Fruit fly (Drosophila melanogaster) whole organism, pupa: ENCODE results near the gene SAK.

Experiments
- CG10348 ChIP-seq: fragments of 200-800 bp; sonication (Bioruptor generic); IDR thresholded peaks from 2 replicates; pipeline ENCODE4 v1.3.6; 2022; ENCODE audit warnings: missing biosample characterization, missing genetic modification characterization
- CG12605 ChIP-seq: fragments of 200-800 bp; sonication (Bioruptor generic); IDR thresholded peaks from 2 replicates; pipeline ENCODE4 v1.3.6; 2022; ENCODE audit warnings: missing biosample characterization, missing genetic modification characterization
- CG13204 ChIP-seq: fragments of 200-800 bp; sonication (Bioruptor generic); optimal IDR thresholded peaks from 2 replicates; lab custom pipeline; 2018; ENCODE audit warnings: missing biosample characterization, mild to moderate bottlenecking, missing genetic modification characterization, moderate library complexity
- CG14655 ChIP-seq: fragments of 200-800 bp; sonication (Bioruptor generic); optimal IDR thresholded peaks from 3 replicates; lab custom pipeline; 2017; ENCODE audit warnings: mild to moderate bottlenecking, missing biosample characterization, missing genetic modification reagents, missing genetic modification characterization
- CG15710 ChIP-seq: fragments of 200-800 bp; sonication (Bioruptor generic); optimal IDR thresholded peaks from 2 replicates; lab custom pipeline; 2018; ENCODE audit warnings: missing biosample characterization, mild to moderate bottlenecking, missing genetic modification characterization, moderate library complexity
- CG17806 ChIP-seq: fragments of 200-800 bp; sonication (Bioruptor generic); optimal IDR thresholded peaks from 2 replicates; lab custom pipeline; 2018; ENCODE audit warnings: missing biosample characterization, mild to moderate bottlenecking, missing genetic modification characterization, moderate library complexity
- CG32121 ChIP-seq: fragments of 200-800 bp; sonication (Bioruptor generic); IDR thresholded peaks from 2 replicates; pipeline ENCODE4 v1.3.6; 2022; ENCODE audit warnings: missing biosample characterization, missing genetic modification characterization
- CG34367 ChIP-seq: fragments of 200-800 bp; sonication (Bioruptor generic); optimal IDR thresholded peaks from 2 replicates; lab custom pipeline; 2018; ENCODE audit warnings: missing biosample characterization, mild to moderate bottlenecking, missing genetic modification characterization
- CG4496 ChIP-seq: fragments of 200-800 bp; sonication (Bioruptor generic); IDR thresholded peaks from 3 replicates; pipeline ENCODE4 v1.3.6; 2022; ENCODE audit warnings: missing biosample characterization, missing genetic modification characterization
- CG8159 ChIP-seq: fragments of 200-800 bp; sonication (Bioruptor generic); optimal IDR thresholded peaks from 3 replicates; lab custom pipeline; 2018; ENCODE audit warnings: missing biosample characterization, mild to moderate bottlenecking, missing genetic modification characterization, moderate library complexity
- CG8301 ChIP-seq: fragments of 200-800 bp; sonication (Bioruptor generic); optimal IDR thresholded peaks from 2 replicates; lab custom pipeline; 2018; ENCODE audit warnings: missing biosample characterization, mild to moderate bottlenecking, missing genetic modification characterization
- CG9948 ChIP-seq: fragments of 200-800 bp; sonication (Bioruptor generic); optimal IDR thresholded peaks from 2 replicates; lab custom pipeline; 2018; ENCODE audit warnings: missing biosample characterization, mild to moderate bottlenecking, missing genetic modification characterization, moderate library complexity
- D1 ChIP-seq: fragments of 200-800 bp; sonication (Bioruptor generic); optimal IDR thresholded peaks from 2 replicates; lab custom pipeline; 2018; ENCODE audit warnings: missing biosample characterization, mild to moderate bottlenecking, missing genetic modification characterization, moderate library complexity
- EcR ChIP-seq: fragments of 200-800 bp; sonication (Bioruptor generic); optimal IDR thresholded peaks from 3 replicates; lab custom pipeline; 2019; ENCODE audit warnings: missing biosample characterization, missing genetic modification characterization, mild to moderate bottlenecking, moderate library complexity, missing genetic modification reagents
- Ets98B ChIP-seq: fragments of 200-800 bp; sonication (Bioruptor generic); IDR thresholded peaks from 2 replicates; pipeline ENCODE4 v1.3.6; 2022; ENCODE audit warnings: missing biosample characterization, missing genetic modification characterization
- Pif1A ChIP-seq: fragments of 200-800 bp; sonication (Bioruptor generic); optimal IDR thresholded peaks from 3 replicates; lab custom pipeline; 2016; ENCODE audit warnings: missing biosample characterization, missing genetic modification characterization
- Pif1B ChIP-seq: fragments of 200-800 bp; sonication (Bioruptor generic); optimal IDR thresholded peaks from 3 replicates; lab custom pipeline; 2016; ENCODE audit warnings: missing biosample characterization, missing genetic modification characterization
- Snoo ChIP-seq: fragments of 200-800 bp; sonication (Bioruptor generic); optimal IDR thresholded peaks from 3 replicates; lab custom pipeline; 2017; ENCODE audit warnings: missing biosample characterization, mild to moderate bottlenecking, missing genetic modification characterization, inconsistent platforms
- fd96Ca ChIP-seq: fragments of 200-800 bp; sonication (Bioruptor generic); IDR thresholded peaks from 3 replicates; pipeline ENCODE4 v1.3.6; 2022; ENCODE audit warnings: missing biosample characterization, missing genetic modification characterization
- gl ChIP-seq: fragments of 200-800 bp; sonication (Bioruptor generic); optimal IDR thresholded peaks from 2 replicates; lab custom pipeline; 2018; ENCODE audit warnings: missing biosample characterization, mild to moderate bottlenecking, missing genetic modification characterization
- rn ChIP-seq: fragments of 200-800 bp; sonication (Bioruptor generic); IDR thresholded peaks from 2 replicates; pipeline ENCODE4 v1.3.6; 2022; ENCODE audit warnings: missing biosample characterization, missing genetic modification characterization

Gene SAK

dm6 chr3L:21533270-21533948, 17.7 kb upstream of the SAK start, which contains the start of gene Mkrn1:
Gene Mkrn1, minus strand, starts transcription at chr3L:21533713.
- TF ChIP-seq CG12605 (GFP tag; lab: Robert Waterston, UW) (no peak), CG34367 (no peak), CG14655 (GFP tag; lab: Kevin White, UChicago) (no peak), CG4496 (GFP tag; lab: Robert Waterston, UW) (no peak), gl (tag; lab: Kevin White, UChicago) (no peak), Ets98B (GFP tag; lab: Robert Waterston, UW) (no peak)

- TF ChIP-seq D1 (tag; lab: Kevin White, UChicago) (no peak), CG15710 (no peak), Snoo (tag; lab: Kevin White, UChicago) (no peak), CG10348 (GFP tag; lab: Robert Waterston, UW) (no peak), rn (GFP tag; lab: Robert Waterston, UW) (no peak), fd96Ca (no peak), CG14655 (GFP tag; lab: Kevin White, UChicago) (no peak), CG32121 (no peak), Pif1A (GFP tag; lab: Kevin White, UChicago) (no peak), CG12605 (GFP tag; lab: Robert Waterston, UW) (no peak), gl (tag; lab: Kevin White, UChicago) (no peak), Ets98B (GFP tag; lab: Robert Waterston, UW) (no peak), CG9948 (no peak), CG4496 (GFP tag; lab: Robert Waterston, UW) (no peak)
- TF ChIP-seq, all 21 proteins: peak for 0
Measured at dm6 chr3L:21529108-21529507, 13.4 kb upstream of the SAK start, which contains the start of gene Arv1. Gene Arv1, minus strand, starts transcription at chr3L:21529333.

DNA sequence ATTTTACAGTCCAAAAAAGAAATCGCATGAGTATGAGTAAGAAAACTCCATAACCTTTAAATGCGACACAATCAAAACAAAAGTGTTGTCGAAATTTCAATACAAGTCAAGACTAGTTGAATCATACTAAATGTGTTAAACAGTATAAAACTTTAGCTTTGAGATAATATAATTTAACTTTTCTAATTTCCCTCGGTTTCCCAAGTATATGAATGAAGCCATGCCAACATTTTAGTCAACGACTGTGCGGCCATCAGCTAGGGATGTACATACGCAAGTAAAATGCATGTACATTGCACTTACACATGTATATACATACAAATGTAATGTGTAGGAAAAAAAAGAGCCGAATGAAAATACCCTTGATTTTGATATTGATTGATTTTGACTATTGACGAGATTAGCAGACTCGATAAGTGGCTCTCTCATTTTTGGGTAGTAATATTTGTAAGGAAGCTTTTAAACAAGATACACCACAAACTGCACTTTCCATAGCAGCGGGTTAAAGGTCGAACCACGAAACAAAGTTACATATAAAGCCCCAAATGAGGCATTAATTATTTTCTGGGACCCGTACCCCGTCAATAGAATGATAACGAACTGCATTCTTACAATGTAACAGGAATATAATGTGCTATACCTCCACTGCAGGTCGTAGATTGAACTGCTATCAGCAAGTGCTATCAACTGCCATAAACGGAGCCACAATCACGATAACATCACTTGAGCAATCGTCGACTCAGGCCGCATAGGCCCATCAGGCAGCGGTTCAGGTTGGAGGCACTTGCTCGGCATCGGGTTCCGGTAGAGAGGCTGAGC, 8.6 kb upstream of the SAK start:
- no peak; the same call in 2 of the 3 replicates for TF ChIP-seq CG4496 (GFP tag; lab: Robert Waterston, UW)
- TF ChIP-seq CG15710, result peak; percentile 33
- TF ChIP-seq CG13204 (GFP tag; lab: Kevin White, UChicago), result no peak
- TF ChIP-seq CG8159 (tag; lab: Kevin White, UChicago), result no peak
- TF ChIP-seq CG9948, result peak; percentile 4
- peak; percentile 38 for TF ChIP-seq CG17806 (tag; lab: Kevin White, UChicago)
- TF ChIP-seq Snoo (tag; lab: Kevin White, UChicago), result peak; percentile 16
- no peak for TF ChIP-seq CG14655 (GFP tag; lab: Kevin White, UChicago)
- TF ChIP-seq D1 (tag; lab: Kevin White, UChicago), result no peak
- peak; percentile 44 for TF ChIP-seq CG8301 (tag; lab: Kevin White, UChicago)
- no peak for TF ChIP-seq CG12605 (GFP tag; lab: Robert Waterston, UW)
- no peak for TF ChIP-seq gl (tag; lab: Kevin White, UChicago)
- peak; percentile 67 for TF ChIP-seq CG32121
- TF ChIP-seq rn (GFP tag; lab: Robert Waterston, UW), result no peak; the same call in 1 of the 2 replicates
- peak; percentile 54 for TF ChIP-seq Pif1B (GFP tag; lab: Kevin White, UChicago)
- peak; percentile 60 for TF ChIP-seq Ets98B (GFP tag; lab: Robert Waterston, UW)

DNA sequence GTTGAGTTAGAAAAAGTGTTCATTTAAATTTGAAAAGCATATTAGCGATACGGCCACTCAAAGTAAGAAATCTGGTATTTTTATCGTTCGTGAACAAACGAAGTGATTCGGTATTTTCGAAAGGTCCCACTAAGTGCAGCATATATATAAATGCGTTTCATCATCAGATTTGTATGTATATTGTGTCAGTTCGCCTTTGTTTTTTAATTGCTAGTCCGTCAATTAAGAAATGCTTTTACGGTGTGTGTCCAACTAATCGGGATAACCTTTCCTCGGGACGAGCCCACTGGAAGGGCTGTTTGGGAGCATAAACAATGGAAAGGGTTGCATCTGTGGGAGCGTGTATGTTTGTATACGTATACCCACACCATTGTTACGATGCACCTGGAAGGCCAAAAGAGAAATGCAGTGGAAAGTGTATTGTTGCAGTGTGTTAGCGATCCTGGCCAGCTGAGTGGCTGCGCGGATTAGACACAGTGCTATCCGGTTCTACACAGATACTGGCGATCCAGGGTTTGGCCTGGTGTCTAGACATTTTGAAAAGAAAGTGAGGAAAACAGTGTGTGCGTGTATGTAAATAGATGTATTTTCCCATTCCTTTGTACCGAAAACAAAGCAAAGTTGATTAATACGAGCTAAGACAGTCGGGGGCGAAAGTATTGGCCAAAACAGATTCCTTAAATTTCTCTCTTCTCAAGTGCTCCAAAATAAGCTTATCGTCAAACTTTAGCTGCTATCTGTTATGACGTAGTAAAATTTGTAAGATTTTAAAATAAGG, 7.6 kb upstream of the SAK start, which contains the start of gene CG7611:
Gene CG7611, plus strand, starts transcription at position 128 of the 778 bp plus-strand sequence.
- TF ChIP-seq EcR (GFP tag; lab: Kevin White, UChicago), result peak; percentile 15
- TF ChIP-seq D1 (tag; lab: Kevin White, UChicago), result no peak
- TF ChIP-seq Pif1B (GFP tag; lab: Kevin White, UChicago), result no peak
- TF ChIP-seq CG12605 (GFP tag; lab: Robert Waterston, UW), result no peak
- no peak for TF ChIP-seq CG34367
- no peak for TF ChIP-seq CG10348 (GFP tag; lab: Robert Waterston, UW)
- TF ChIP-seq, all 21 proteins: peak for 1

dm6 chr3L:21518345-21518744, 2.7 kb upstream of the SAK start:
- TF ChIP-seq CG8159 (tag; lab: Kevin White, UChicago), result no peak
- TF ChIP-seq CG14655 (GFP tag; lab: Kevin White, UChicago), result no peak
- TF ChIP-seq CG32121, result no peak
- TF ChIP-seq CG10348 (GFP tag; lab: Robert Waterston, UW), result no peak
- no peak for TF ChIP-seq CG17806 (tag; lab: Kevin White, UChicago)
- TF ChIP-seq CG34367, result no peak
- TF ChIP-seq CG13204 (GFP tag; lab: Kevin White, UChicago), result no peak
- TF ChIP-seq Pif1B (GFP tag; lab: Kevin White, UChicago), result no peak
- no peak for TF ChIP-seq Pif1A (GFP tag; lab: Kevin White, UChicago)
- TF ChIP-seq, all 21 proteins: peak for 0
